Worm (Caenorhabditis elegans) whole organism, midembryonic: Measurements from ENCODE around the gene F08C6.18.

ENCODE experiments used
- ref-1 ChIP-seq: fragments of 200-800 bp; sonication (Bioruptor generic); conservative IDR thresholded peaks from 2 replicates; pipeline ENCODE4 v1.3.6; 2022; ENCODE audit warnings: missing genetic modification reagents, missing genetic modification characterization, missing compliant biosample characterization
- ztf-29 ChIP-seq: fragments of 200-800 bp; sonication (Bioruptor generic); IDR thresholded peaks from 2 replicates; pipeline ENCODE4 v1.3.6; 2022; ENCODE audit warnings: missing genetic modification reagents, missing genetic modification characterization, missing compliant biosample characterization

DNA sequence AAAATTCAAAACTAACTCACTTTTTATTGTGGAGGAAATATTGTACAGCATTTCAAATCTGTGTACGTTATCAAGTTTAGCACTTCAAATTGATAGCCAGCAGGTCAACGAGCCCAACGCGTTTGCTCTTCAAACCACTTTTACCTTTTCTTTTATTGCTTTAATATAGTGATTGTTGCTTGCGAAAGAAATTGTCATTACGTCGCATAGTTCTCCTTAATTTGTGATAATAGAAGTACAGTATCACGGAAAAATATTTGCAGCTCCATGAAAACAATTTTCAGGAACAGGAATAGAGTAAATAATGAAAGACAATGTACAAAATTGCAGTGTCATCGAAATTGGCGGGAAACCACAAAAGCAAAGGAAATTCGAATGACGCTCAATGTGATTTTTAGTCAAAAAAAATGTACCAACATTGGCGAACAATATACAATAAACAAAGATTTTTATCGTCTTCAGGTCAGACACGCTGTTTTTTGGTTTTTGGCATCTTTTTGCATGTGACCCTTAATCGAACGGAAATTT is 14.4 kb downstream of the F08C6.18 start, which contains the start of the genes PDB1.1 and F08C6.5:
- TF ChIP-seq ref-1 (no peak), ztf-29 (GFP tag; lab: Robert Waterston, UW) (no peak)
